Fruit fly (Drosophila melanogaster) whole organism, embryonic: ENCODE data around the gene mats.

Experiments
- Atf6 ChIP-seq: fragments of 200-800 bp; sonication (Bioruptor generic); IDR thresholded peaks from 2 replicates; pipeline ENCODE4 v1.3.6; 2022; ENCODE audit warnings: missing biosample characterization, missing genetic modification characterization
- BEAF-32 ChIP-seq: fragments of 200-800 bp; sonication (Bioruptor generic); optimal IDR thresholded peaks from 3 replicates; lab custom pipeline; 2017; ENCODE audit warnings: missing biosample characterization, missing genetic modification characterization, mild to moderate bottlenecking, moderate library complexity, missing genetic modification reagents
- Bdp1 ChIP-seq: fragments of 200-800 bp; sonication (Bioruptor generic); optimal IDR thresholded peaks from 3 replicates; lab custom pipeline; 2016; ENCODE audit warnings: missing biosample characterization, missing genetic modification characterization
- CG10462 ChIP-seq: fragments of 200-800 bp; sonication (Bioruptor generic); optimal IDR thresholded peaks from 2 replicates; lab custom pipeline; 2016; ENCODE audit warnings: missing biosample characterization, missing genetic modification characterization
- CG10979 ChIP-seq: fragments of 200-800 bp; sonication (Bioruptor generic); optimal IDR thresholded peaks from 2 replicates; lab custom pipeline; 2018; ENCODE audit warnings: missing biosample characterization, mild to moderate bottlenecking, missing genetic modification characterization, moderate library complexity
- CG11398 ChIP-seq: fragments of 200-800 bp; sonication (Bioruptor generic); optimal IDR thresholded peaks from 2 replicates; lab custom pipeline; 2016; ENCODE audit warnings: missing biosample characterization, missing genetic modification characterization
- CG11456 ChIP-seq: fragments of 200-800 bp; sonication (Bioruptor generic); IDR thresholded peaks from 3 replicates; pipeline ENCODE4 v1.3.6; 2022; ENCODE audit warnings: missing biosample characterization, missing genetic modification characterization
- CG11560 ChIP-seq: fragments of 200-800 bp; sonication (Bioruptor generic); IDR thresholded peaks from 3 replicates; pipeline ENCODE4 v1.3.6; 2022; ENCODE audit warnings: missing biosample characterization, missing genetic modification characterization
- CG11696 ChIP-seq: fragments of 200-800 bp; sonication (Bioruptor generic); IDR thresholded peaks from 2 replicates; pipeline ENCODE4 v1.3.6; 2022; ENCODE audit warnings: missing biosample characterization, missing genetic modification characterization
- CG12104 ChIP-seq: fragments of 200-800 bp; sonication (Bioruptor generic); optimal IDR thresholded peaks from 3 replicates; lab custom pipeline; 2016; ENCODE audit warnings: missing biosample characterization, missing genetic modification characterization
- CG12769 ChIP-seq: fragments of 200-800 bp; sonication (Bioruptor generic); optimal IDR thresholded peaks from 2 replicates; lab custom pipeline; 2019; ENCODE audit warnings: missing biosample characterization, mild to moderate bottlenecking, missing genetic modification characterization, moderate library complexity
- CG17328 ChIP-seq: fragments of 200-800 bp; sonication (Bioruptor generic); IDR thresholded peaks from 2 replicates; pipeline ENCODE4 v1.3.6; 2022; ENCODE audit warnings: missing biosample characterization, missing genetic modification characterization
- CG3065 ChIP-seq: fragments of 200-800 bp; sonication (Bioruptor generic); optimal IDR thresholded peaks from 2 replicates; lab custom pipeline; 2016; ENCODE audit warnings: missing biosample characterization, missing genetic modification characterization
- CG31224 ChIP-seq: fragments of 200-800 bp; sonication (Bioruptor generic); IDR thresholded peaks from 2 replicates; pipeline ENCODE4 v1.3.6; 2022; ENCODE audit warnings: missing biosample characterization, missing genetic modification characterization
- CG33213 ChIP-seq: fragments of 200-800 bp; sonication (Bioruptor generic); optimal IDR thresholded peaks from 3 replicates; lab custom pipeline; 2016; ENCODE audit warnings: missing biosample characterization, missing genetic modification characterization
- CG34422 ChIP-seq: fragments of 200-800 bp; sonication (Bioruptor generic); IDR thresholded peaks from 3 replicates; pipeline ENCODE4 v1.3.6; 2022; ENCODE audit warnings: missing biosample characterization, missing genetic modification characterization
- CG4328 ChIP-seq: fragments of 200-800 bp; sonication (Bioruptor generic); optimal IDR thresholded peaks from 3 replicates; lab custom pipeline; 2017; ENCODE audit warnings: missing biosample characterization, missing genetic modification reagents, missing genetic modification characterization
- CG4360 ChIP-seq: fragments of 200-800 bp; sonication (Bioruptor generic); IDR thresholded peaks from 2 replicates; pipeline ENCODE4 v1.3.6; 2022; ENCODE audit warnings: missing biosample characterization, missing genetic modification characterization
- CG4404 ChIP-seq: fragments of 200-800 bp; sonication (Bioruptor generic); IDR thresholded peaks from 2 replicates; pipeline ENCODE4 v1.3.6; 2022; ENCODE audit warnings: missing biosample characterization, missing genetic modification characterization
- CG6272 ChIP-seq: fragments of 200-800 bp; sonication (Bioruptor generic); IDR thresholded peaks from 2 replicates; pipeline ENCODE4 v1.3.6; 2022; ENCODE audit warnings: missing biosample characterization, missing genetic modification characterization
- CG7786 ChIP-seq: fragments of 200-800 bp; sonication (Bioruptor generic); optimal IDR thresholded peaks from 2 replicates; lab custom pipeline; 2016; ENCODE audit warnings: missing biosample characterization, missing genetic modification characterization
- CG8290 ChIP-seq, 3 experiments: fragments of 200-800 bp; sonication (Bioruptor generic); optimal IDR thresholded peaks; 2 replicates each; lab custom pipeline; 2016 to 2019; ENCODE audit warnings: missing biosample characterization in 3 of 3, missing genetic modification characterization in 3 of 3, mild to moderate bottlenecking in 2 of 3, moderate library complexity in 1 of 3
- CG9215 ChIP-seq: fragments of 200-800 bp; sonication (Bioruptor generic); IDR thresholded peaks from 2 replicates; pipeline ENCODE4 v1.3.6; 2022; ENCODE audit warnings: missing biosample characterization, missing genetic modification characterization
- Drgx ChIP-seq: fragments of 200-800 bp; sonication (Bioruptor generic); IDR thresholded peaks from 2 replicates; pipeline ENCODE4 v1.3.6; 2022; ENCODE audit warnings: missing biosample characterization, missing genetic modification characterization
- Ets65A ChIP-seq: fragments of 200-800 bp; sonication (Bioruptor generic); peaks from one replicate; lab custom pipeline; 2016; ENCODE audit warnings: missing biosample characterization, missing genetic modification characterization
- Gsc ChIP-seq: fragments of 200-800 bp; sonication (Bioruptor generic); IDR thresholded peaks from 2 replicates; pipeline ENCODE4 v1.3.6; 2022; ENCODE audit warnings: missing biosample characterization, missing genetic modification characterization
- HLH54F ChIP-seq: fragments of 200-800 bp; sonication (Bioruptor generic); optimal IDR thresholded peaks from 3 replicates; lab custom pipeline; 2016; ENCODE audit warnings: missing biosample characterization, missing genetic modification characterization
- Hey ChIP-seq: fragments of 200-800 bp; sonication (Bioruptor generic); optimal IDR thresholded peaks from 3 replicates; lab custom pipeline; 2018; ENCODE audit warnings: missing biosample characterization, mild to moderate bottlenecking, missing genetic modification characterization
- Mrtf ChIP-seq: fragments of 200-800 bp; sonication (Bioruptor generic); IDR thresholded peaks from 3 replicates; pipeline ENCODE4 v1.3.6; 2022; ENCODE audit warnings: missing biosample characterization, missing genetic modification characterization
- Pdp1 ChIP-seq, 2 experiments: fragments of 200-800 bp; sonication (Bioruptor generic); optimal IDR thresholded peaks; 3 replicates each; lab custom pipeline; 2016; ENCODE audit warnings: missing biosample characterization in 2 of 2, missing genetic modification characterization in 2 of 2, mild to moderate bottlenecking in 1 of 2, moderate library complexity in 1 of 2
- Ravus ChIP-seq: fragments of 200-800 bp; sonication (Bioruptor generic); IDR thresholded peaks from 2 replicates; pipeline ENCODE4 v1.3.6; 2022; ENCODE audit warnings: missing biosample characterization, missing genetic modification characterization
- Sin3A ChIP-seq: fragments of >200 bp; optimal IDR thresholded peaks from 2 replicates; lab custom pipeline; 2018
- Ssrp ChIP-seq: fragments of 200-800 bp; sonication (Bioruptor generic); optimal IDR thresholded peaks from 2 replicates; lab custom pipeline; 2018; ENCODE audit warnings: missing biosample characterization, mild to moderate bottlenecking, missing genetic modification characterization, moderate library complexity
- ab ChIP-seq: fragments of 200-800 bp; sonication (Bioruptor generic); optimal IDR thresholded peaks from 2 replicates; lab custom pipeline; 2016; ENCODE audit warnings: missing biosample characterization, missing genetic modification characterization
- ash1 ChIP-seq: fragments of 200-800 bp; sonication (Bioruptor generic); optimal IDR thresholded peaks from 2 replicates; lab custom pipeline; 2018; ENCODE audit warnings: missing biosample characterization, mild to moderate bottlenecking, missing genetic modification characterization
- bab2 ChIP-seq: fragments of 200-800 bp; sonication (Bioruptor generic); optimal IDR thresholded peaks from 2 replicates; lab custom pipeline; 2016; ENCODE audit warnings: missing biosample characterization, missing genetic modification characterization
- bsh ChIP-seq, 2 experiments: fragments of 200-800 bp; sonication (Bioruptor generic); optimal IDR thresholded peaks; 2 replicates each; lab custom pipeline; 2017 to 2018; ENCODE audit warnings: mild to moderate bottlenecking in 2 of 2, missing biosample characterization in 2 of 2, missing genetic modification characterization in 2 of 2, moderate library complexity in 1 of 2
- cg ChIP-seq: fragments of 200-800 bp; sonication (Bioruptor generic); optimal IDR thresholded peaks from 3 replicates; lab custom pipeline; 2019; ENCODE audit warnings: missing biosample characterization, mild to moderate bottlenecking, missing genetic modification characterization, moderate library complexity
- chm ChIP-seq: fragments of 200-800 bp; sonication (Bioruptor generic); IDR thresholded peaks from 2 replicates; pipeline ENCODE4 v1.3.6; 2022; ENCODE audit warnings: missing biosample characterization, missing genetic modification characterization
- crp ChIP-seq, 2 experiments: fragments of 200-800 bp; sonication (Bioruptor generic); optimal IDR thresholded peaks; 2 replicates in 1 of 2; 3 replicates in 1 of 2; lab custom pipeline; 2017; ENCODE audit warnings: missing biosample characterization in 2 of 2, missing genetic modification characterization in 2 of 2, mild to moderate bottlenecking in 1 of 2, moderate library complexity in 1 of 2
- dysf ChIP-seq: fragments of 200-800 bp; sonication (Bioruptor generic); IDR thresholded peaks from 3 replicates; pipeline ENCODE4 v1.3.6; 2022; ENCODE audit warnings: missing biosample characterization, missing genetic modification characterization
- ems ChIP-seq: fragments of 200-800 bp; sonication (Bioruptor generic); optimal IDR thresholded peaks from 3 replicates; lab custom pipeline; 2016; ENCODE audit warnings: missing biosample characterization, missing genetic modification characterization
- ftz-f1 ChIP-seq: fragments of 200-800 bp; sonication (Bioruptor generic); optimal IDR thresholded peaks from 2 replicates; lab custom pipeline; 2016; ENCODE audit warnings: missing biosample characterization, missing genetic modification characterization
- ind ChIP-seq: fragments of 200-800 bp; sonication (Bioruptor generic); optimal IDR thresholded peaks from 3 replicates; lab custom pipeline; 2016; ENCODE audit warnings: missing biosample characterization, missing genetic modification characterization
- lola ChIP-seq, 3 experiments: fragments of >200 bp in 2 of 3; fragments of 200-800 bp in 1 of 3; sonication (Bioruptor generic) in 1 of 3; optimal IDR thresholded peaks; 2 replicates each; lab custom pipeline; 2017 to 2019; ENCODE audit warnings: missing biosample characterization in 3 of 3, missing genetic modification characterization in 3 of 3, mild to moderate bottlenecking in 1 of 3, moderate library complexity in 1 of 3
- luna ChIP-seq: fragments of 200-800 bp; sonication (Bioruptor generic); optimal IDR thresholded peaks from 2 replicates; lab custom pipeline; 2016; ENCODE audit warnings: missing biosample characterization, missing genetic modification characterization
- rib ChIP-seq: fragments of 200-800 bp; sonication (Bioruptor generic); IDR thresholded peaks from 2 replicates; pipeline ENCODE4 v1.3.6; 2022; ENCODE audit warnings: missing biosample characterization, missing genetic modification characterization
- row ChIP-seq: fragments of 200-800 bp; sonication (Bioruptor generic); IDR thresholded peaks from 3 replicates; pipeline ENCODE4 v1.3.6; 2022; ENCODE audit warnings: missing biosample characterization, missing genetic modification characterization
- sob ChIP-seq: fragments of 200-800 bp; sonication (Bioruptor generic); IDR thresholded peaks from 2 replicates; pipeline ENCODE4 v1.3.6; 2022; ENCODE audit warnings: missing biosample characterization, missing genetic modification characterization
- tin ChIP-seq: fragments of 200-800 bp; sonication (Bioruptor generic); optimal IDR thresholded peaks from 3 replicates; lab custom pipeline; 2016; ENCODE audit warnings: missing biosample characterization, missing genetic modification characterization
- zfh2 ChIP-seq: fragments of 200-800 bp; sonication (Bioruptor generic); optimal IDR thresholded peaks from 2 replicates; lab custom pipeline; 2016; ENCODE audit warnings: missing biosample characterization, missing genetic modification characterization

The mats gene

DNA sequence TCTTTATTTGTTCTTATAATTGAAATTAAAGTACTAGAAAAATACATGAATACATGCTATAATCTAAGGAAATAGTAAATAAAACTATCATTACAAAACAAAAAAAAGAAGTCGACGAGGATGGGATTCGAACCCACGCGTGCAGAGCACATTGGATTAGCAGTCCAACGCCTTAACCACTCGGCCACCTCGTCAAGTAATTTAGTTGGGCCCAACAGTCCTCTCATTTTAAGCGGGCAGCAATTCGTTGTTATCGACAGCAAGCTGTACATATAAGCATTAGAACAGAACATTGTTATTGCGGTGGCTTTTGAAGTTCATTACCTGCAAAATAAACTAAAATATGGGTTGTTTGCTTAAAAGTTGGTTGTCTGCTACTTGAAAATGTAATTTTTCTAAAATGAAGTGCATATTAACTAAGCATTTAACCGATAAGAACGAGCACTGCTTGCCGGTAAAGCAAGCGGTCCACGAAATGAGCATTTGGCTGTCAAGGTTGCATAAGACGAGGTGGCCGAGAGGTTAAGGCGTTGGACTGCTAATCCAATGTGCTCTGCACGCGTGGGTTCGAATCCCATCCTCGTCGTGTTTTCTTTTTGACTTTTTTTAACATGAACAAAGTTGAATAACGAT, 23.8 kb upstream of the mats start (continued):
- TF ChIP-seq tin (GFP tag; lab: Kevin White, UChicago) (no peak), ash1 (GFP tag; lab: Kevin White, UChicago) (no peak), lola (GFP tag; optimal IDR thresholded peaks at IDR 0.05; lab: Kevin White, UChicago) (no peak), zfh2 (GFP tag; lab: Kevin White, UChicago) (no peak), ab (GFP tag; lab: Kevin White, UChicago) (no peak), ems (GFP tag; lab: Kevin White, UChicago) (no peak), CG11560 (no peak), CG4404 (no peak), luna (no peak), BEAF-32 (GFP tag; lab: Kevin White, UChicago) (no peak), Gsc (GFP tag; lab: Robert Waterston, UW) (no peak), chm (GFP tag; lab: Robert Waterston, UW) (no peak), CG33213 (GFP tag; lab: Kevin White, UChicago) (no peak), Pdp1 (GFP tag; optimal IDR thresholded peaks at IDR 0.05; lab: Kevin White, UChicago) (peak in 1 of 2 experiments; percentile 99), Atf6 (GFP tag; lab: Robert Waterston, UW) (0 out of 2 replicates have a peak, but pooled peaks have one; percentile 27), CG11696 (no peak), CG8290 (GFP tag; optimal IDR thresholded peaks at IDR 0.05; lab: Kevin White, UChicago) (no peak), CG8290 (tag; optimal IDR thresholded peaks at IDR 0.05; lab: Kevin White, UChicago) (peak in 1 of 2 experiments; percentile 16), CG17328 (0 out of 2 replicates have a peak, but pooled peaks have one; percentile 20), CG4360 (0 out of 2 replicates have a peak, but pooled peaks have one; percentile 16), CG11398 (no peak), Bdp1 (GFP tag; lab: Kevin White, UChicago) (peak; percentile 100), CG3065 (GFP tag; lab: Kevin White, UChicago) (no peak), crp (GFP tag; optimal IDR thresholded peaks at IDR 0.05; lab: Kevin White, UChicago) (no peak), Sin3A (lab: Kevin White, UChicago) (no peak), ind (no peak), Ssrp (tag; lab: Kevin White, UChicago) (no peak), CG10979 (no peak), CG6272 (GFP tag; lab: Robert Waterston, UW) (no peak), ftz-f1 (GFP tag; lab: Kevin White, UChicago) (peak; percentile 84)

DNA sequence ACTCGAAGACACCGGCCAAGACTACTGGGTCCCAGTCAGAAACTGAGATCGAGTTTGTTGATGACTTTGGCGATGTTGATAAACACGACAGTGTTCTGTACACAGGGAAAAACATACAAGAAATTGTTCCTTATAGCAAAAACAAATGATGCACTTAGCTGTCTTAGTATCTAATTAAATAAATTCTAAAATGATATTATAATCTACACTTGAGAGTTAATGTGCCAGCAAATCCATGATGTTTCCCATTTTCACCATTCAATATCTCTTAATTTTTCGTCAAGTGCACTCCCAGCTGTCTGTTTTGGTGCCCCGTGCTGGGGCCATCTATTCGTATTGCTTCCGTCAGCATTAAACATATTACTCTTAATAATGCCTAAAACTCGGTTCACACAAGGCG, 20.7 kb upstream of the mats start:
- no peak for TF ChIP-seq rib (GFP tag; lab: Robert Waterston, UW)
- no peak for TF ChIP-seq CG12104 (GFP tag; lab: Kevin White, UChicago)
- TF ChIP-seq bsh (GFP tag; optimal IDR thresholded peaks at IDR 0.05; lab: Kevin White, UChicago), result peak; percentile 14 to 58
- peak; percentile 26; the same call in 1 of the 2 replicates for TF ChIP-seq CG9215 (GFP tag; lab: Robert Waterston, UW)
- TF ChIP-seq CG34422, result peak; percentile 63; the same call in 1 of the 3 replicates
- TF ChIP-seq CG4328, result no peak
- peak; percentile 62; the same call in 2 of the 3 replicates for TF ChIP-seq Mrtf (GFP tag; lab: Robert Waterston, UW)
- no peak for TF ChIP-seq CG10462 (GFP tag; lab: Kevin White, UChicago)
- TF ChIP-seq Ravus (GFP tag; lab: Robert Waterston, UW), result no peak
- TF ChIP-seq CG7786 (GFP tag; lab: Kevin White, UChicago), result no peak
- TF ChIP-seq sob (GFP tag; lab: Robert Waterston, UW), result 0 out of 2 replicates have a peak, but pooled peaks have one; percentile 29
- peak; percentile 55; the same call in 1 of the 3 replicates for TF ChIP-seq CG11456 (GFP tag; lab: Robert Waterston, UW)
- TF ChIP-seq CG31224, result peak; percentile 42; the same call in 1 of the 2 replicates
- peak; percentile 83 for TF ChIP-seq dysf (GFP tag; lab: Robert Waterston, UW)
- TF ChIP-seq Ets65A, result peak; percentile 16
- TF ChIP-seq HLH54F, result no peak
- no peak for TF ChIP-seq Hey (tag; lab: Kevin White, UChicago)
- TF ChIP-seq CG12769, result peak; percentile 40
- TF ChIP-seq crp (GFP tag; optimal IDR thresholded peaks at IDR 0.05; lab: Kevin White, UChicago), result no peak
- TF ChIP-seq row (GFP tag; lab: Robert Waterston, UW), result peak; percentile 61; the same call in 2 of the 3 replicates
- TF ChIP-seq cg, result no peak
- TF ChIP-seq tin (GFP tag; lab: Kevin White, UChicago), result peak; percentile 3
- peak; percentile 42; the same call in 1 of the 2 replicates for TF ChIP-seq CG17328
- TF ChIP-seq Drgx (GFP tag; lab: Robert Waterston, UW), result peak; percentile 68
- TF ChIP-seq bab2 (GFP tag; lab: Kevin White, UChicago), result no peak
